Worm (Caenorhabditis elegans) whole organism, L1 larva: Measurements from ENCODE around the gene Y59A8B.12.

ENCODE experiments used
- elt-3 ChIP-seq, 6 experiments: fragments of 150-350 bp in 1 of 6; sonication (generic microtip); optimal IDR thresholded peaks; 2 replicates each; lab custom pipeline; 2017 to 2018; ENCODE audit warnings: missing biosample characterization in 6 of 6, missing genetic modification characterization in 6 of 6, inconsistent platforms in 1 of 6
- fkh-10 ChIP-seq: sonication (generic microtip); optimal IDR thresholded peaks from 2 replicates; lab custom pipeline; 2017; ENCODE audit warnings: missing biosample characterization, missing genetic modification reagents, missing genetic modification characterization
- fos-1 ChIP-seq: fragments of 150-350 bp; optimal IDR thresholded peaks from 2 replicates; lab custom pipeline; 2014; ENCODE audit warnings: missing biosample characterization, missing genetic modification characterization
- lin-39 ChIP-seq: fragments of 150-350 bp; optimal IDR thresholded peaks from 2 replicates; lab custom pipeline; 2014; ENCODE audit warnings: missing biosample characterization, missing genetic modification reagents, missing genetic modification characterization
- nhr-76 ChIP-seq: sonication (generic microtip); optimal IDR thresholded peaks from 2 replicates; lab custom pipeline; 2017; ENCODE audit warnings: missing biosample characterization, missing genetic modification characterization
- nhr-77 ChIP-seq: fragments of 150-350 bp; optimal IDR thresholded peaks from 2 replicates; lab custom pipeline; 2014; ENCODE audit warnings: missing biosample characterization, missing genetic modification characterization
- ztf-11 ChIP-seq, 2 experiments: sonication (generic microtip); optimal IDR thresholded peaks; 2 replicates each; lab custom pipeline; 2016 to 2017; ENCODE audit warnings: missing genetic modification characterization in 2 of 2, missing biosample characterization in 1 of 2, missing compliant biosample characterization in 1 of 2

DNA sequence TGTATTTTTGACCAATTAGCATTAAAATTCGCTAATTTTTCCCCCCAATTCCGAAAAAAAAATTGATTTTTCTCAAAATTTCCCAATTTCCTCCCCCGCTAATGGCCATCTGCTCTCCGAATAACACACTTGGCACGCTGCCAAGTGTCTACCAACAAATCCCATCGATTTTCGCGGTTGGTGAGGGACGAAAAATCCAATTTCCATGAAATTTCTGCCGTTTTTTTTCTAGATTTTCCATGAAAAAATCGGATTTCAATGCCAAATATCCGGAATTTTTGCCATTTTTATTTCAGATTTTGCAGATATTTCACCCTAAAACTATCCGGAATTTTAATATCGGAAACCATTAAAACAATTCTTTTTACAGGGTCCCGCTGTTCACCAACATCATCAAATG is 23.4 kb upstream of the Y59A8B.12 start:
- TF ChIP-seq fos-1 (tag; lab: Kevin White, UChicago) (no peak), nhr-76 (tag; lab: Kevin White, UChicago) (no peak), nhr-77 (tag; lab: Kevin White, UChicago) (no peak), elt-3 (tag; optimal IDR thresholded peaks at IDR 0.05; lab: Kevin White, UChicago) (no peak), ztf-11 (tag; optimal IDR thresholded peaks at IDR 0.05; lab: Kevin White, UChicago) (no peak), fkh-10 (GFP tag; lab: Kevin White, UChicago) (no peak), lin-39 (tag; lab: Kevin White, UChicago) (no peak)
